Fruit fly (Drosophila melanogaster): ENCODE measurements around the gene TM9SF2.

Gene TM9SF2

dm6 chr2L:20700534-20701239 lies 33.4 kb downstream of the TM9SF2 start (continued):
- TF ChIP-seq Xrp1 (GFP tag; IDR thresholded peaks at IDR 0.05): peak; percentile 58
- no peak for TF ChIP-seq CHES-1-like (GFP tag; optimal IDR thresholded peaks at IDR 0.05)
- peak; percentile 41; the same call in 1 of the 2 replicates for TF ChIP-seq CG8765 (GFP tag; IDR thresholded peaks at IDR 0.05)
- TF ChIP-seq chn (GFP tag; optimal IDR thresholded peaks at IDR 0.05): no peak
- 0 out of 2 replicates have a peak, but pooled peaks have one; percentile 8 for TF ChIP-seq CG10959 (GFP tag; IDR thresholded peaks at IDR 0.05)
- TF ChIP-seq Sry-β (GFP tag; optimal IDR thresholded peaks at IDR 0.05): no peak
- peak; percentile 84 for TF ChIP-seq D19A (tag; optimal IDR thresholded peaks at IDR 0.05)
- TF ChIP-seq CG7928 (GFP tag; optimal IDR thresholded peaks at IDR 0.05): no peak
- no peak for TF ChIP-seq CG2889 (GFP tag; IDR thresholded peaks at IDR 0.05)
- no peak for TF ChIP-seq ERR (GFP tag; optimal IDR thresholded peaks at IDR 0.05)
- TF ChIP-seq Optix (GFP tag; IDR thresholded peaks at IDR 0.05): no peak
- TF ChIP-seq CG15479 (GFP tag; optimal IDR thresholded peaks at IDR 0.05): no peak
- no peak for TF ChIP-seq CG5245 (GFP tag; optimal IDR thresholded peaks at IDR 0.05)
- no peak for TF ChIP-seq HLH3B (GFP tag; IDR thresholded peaks at IDR 0.05)
- TF ChIP-seq stwl (tag; optimal IDR thresholded peaks at IDR 0.05): no peak
- no peak for TF ChIP-seq HLH54F (GFP tag; optimal IDR thresholded peaks at IDR 0.05)
- no peak for TF ChIP-seq corto (GFP tag; optimal IDR thresholded peaks at IDR 0.05)
- TF ChIP-seq CG30020 (tag; optimal IDR thresholded peaks at IDR 0.05): no peak
- TF ChIP-seq CG5953 (GFP tag; IDR thresholded peaks at IDR 0.05): no peak
- no peak for TF ChIP-seq Chrac-16 (GFP tag; optimal IDR thresholded peaks at IDR 0.05)
- no peak for TF ChIP-seq hbn (GFP tag; IDR thresholded peaks at IDR 0.05; ENCODE audit: partially characterized antibody)
- TF ChIP-seq trem (tag; optimal IDR thresholded peaks at IDR 0.05): no peak
- TF ChIP-seq unpg (GFP tag; optimal IDR thresholded peaks at IDR 0.05): no peak
- peak; percentile 59; the same call in 2 of the 3 replicates for TF ChIP-seq dysf (GFP tag; IDR thresholded peaks at IDR 0.05)
- TF ChIP-seq CG10543 (GFP tag; optimal IDR thresholded peaks at IDR 0.05): no peak
- no peak for TF ChIP-seq YL-1 (GFP tag; optimal IDR thresholded peaks at IDR 0.05)
- TF ChIP-seq Awh (GFP tag; IDR thresholded peaks at IDR 0.05): no peak
- peak; percentile 8 for TF ChIP-seq az2 (GFP tag; optimal IDR thresholded peaks at IDR 0.05)
- no peak for TF ChIP-seq ci (GFP tag; IDR thresholded peaks at IDR 0.05)
- no peak for TF ChIP-seq CG8924 (tag; optimal IDR thresholded peaks at IDR 0.05)
- TF ChIP-seq abd-A (tag; optimal IDR thresholded peaks at IDR 0.05): no peak
- TF ChIP-seq CG17328 (GFP tag; IDR thresholded peaks at IDR 0.05): peak; percentile 11; the same call in 1 of the 2 replicates
- peak; percentile 89 for TF ChIP-seq Blimp-1 (GFP tag; optimal IDR thresholded peaks at IDR 0.05)
- TF ChIP-seq CG43689 (GFP tag; IDR thresholded peaks at IDR 0.05): no peak
- TF ChIP-seq CG34376 (GFP tag; optimal IDR thresholded peaks at IDR 0.05): no peak
- no peak for TF ChIP-seq onecut (GFP tag; IDR thresholded peaks at IDR 0.05)
- no peak for TF ChIP-seq CG10462 (GFP tag; optimal IDR thresholded peaks at IDR 0.05)
- no peak for TF ChIP-seq CG16815 (GFP tag; optimal IDR thresholded peaks at IDR 0.05)
- no peak for TF ChIP-seq tna (GFP tag; IDR thresholded peaks at IDR 0.05; ENCODE audit: partially characterized antibody)
- no peak for TF ChIP-seq CG14965 (GFP tag; optimal IDR thresholded peaks at IDR 0.05; ENCODE audit: borderline replicate concordance)
- no peak for TF ChIP-seq CG4707 (GFP tag; optimal IDR thresholded peaks at IDR 0.05)
- TF ChIP-seq Atf-2 (GFP tag; optimal IDR thresholded peaks at IDR 0.05): no peak
- no peak for TF ChIP-seq CG12071 (GFP tag; optimal IDR thresholded peaks at IDR 0.05)
- TF ChIP-seq CG15073 (GFP tag; optimal IDR thresholded peaks at IDR 0.05): no peak
- no peak for TF ChIP-seq zen (tag; optimal IDR thresholded peaks at IDR 0.05)
- no peak for TF ChIP-seq CG9876 (GFP tag; optimal IDR thresholded peaks at IDR 0.05)
- TF ChIP-seq Hey (tag; optimal IDR thresholded peaks at IDR 0.05): no peak
- TF ChIP-seq CG7745 (tag; optimal IDR thresholded peaks at IDR 0.05): no peak
- TF ChIP-seq HLHmδ (GFP tag; optimal IDR thresholded peaks at IDR 0.05): no peak
- TF ChIP-seq Mad (GFP tag; optimal IDR thresholded peaks at IDR 0.05): no peak
